Worm (Caenorhabditis elegans) whole organism, L3 larva: ENCODE data around the gene T03G6.1.

Source experiments
- ceh-28 ChIP-seq: fragments of 150-350 bp; optimal IDR thresholded peaks from 2 replicates; lab custom pipeline; 2014; ENCODE audit warnings: missing biosample characterization, missing genetic modification reagents, missing genetic modification characterization
- ceh-82 ChIP-seq: fragments of 150-350 bp; optimal IDR thresholded peaks from 2 replicates; lab custom pipeline; 2014; ENCODE audit warnings: missing biosample characterization, missing genetic modification characterization
- elt-1 ChIP-seq: fragments of 150-350 bp; optimal IDR thresholded peaks from 2 replicates; lab custom pipeline; 2014; ENCODE audit warnings: missing biosample characterization, missing genetic modification characterization
- elt-3 ChIP-seq, 3 experiments: fragments of 150-350 bp in 1 of 3; sonication (generic microtip) in 2 of 3; optimal IDR thresholded peaks; 2 replicates in 2 of 3; 4 replicates in 1 of 3; lab custom pipeline; 2014 to 2017; ENCODE audit warnings: missing biosample characterization in 3 of 3, missing genetic modification characterization in 3 of 3
- fos-1 ChIP-seq: fragments of 150-350 bp; optimal IDR thresholded peaks from 2 replicates; lab custom pipeline; 2014; ENCODE audit warnings: missing biosample characterization, missing genetic modification characterization
- jun-1 ChIP-seq: fragments of 150-350 bp; optimal IDR thresholded peaks from 2 replicates; lab custom pipeline; 2014; ENCODE audit warnings: missing biosample characterization, missing genetic modification reagents, missing genetic modification characterization
- lin-39 ChIP-seq: fragments of 150-350 bp; optimal IDR thresholded peaks from 2 replicates; lab custom pipeline; 2018; ENCODE audit warnings: missing biosample characterization, missing genetic modification reagents, missing genetic modification characterization
- mml-1 ChIP-seq: fragments of 150-350 bp; sonication (generic microtip); optimal IDR thresholded peaks from 3 replicates; lab custom pipeline; 2014; ENCODE audit warnings: missing biosample characterization, missing genetic modification characterization
- nhr-28 ChIP-seq: fragments of 150-350 bp; optimal IDR thresholded peaks from 2 replicates; lab custom pipeline; 2014; ENCODE audit warnings: missing biosample characterization, missing genetic modification characterization
- pha-4 ChIP-seq: fragments of 150-350 bp; optimal IDR thresholded peaks from 2 replicates; lab custom pipeline; 2014; ENCODE audit warnings: missing biosample characterization, missing genetic modification reagents, missing genetic modification characterization
- snpc-4 ChIP-seq: fragments of 150-350 bp; optimal IDR thresholded peaks from 2 replicates; lab custom pipeline; 2014; ENCODE audit warnings: missing biosample characterization, missing genetic modification characterization

DNA sequence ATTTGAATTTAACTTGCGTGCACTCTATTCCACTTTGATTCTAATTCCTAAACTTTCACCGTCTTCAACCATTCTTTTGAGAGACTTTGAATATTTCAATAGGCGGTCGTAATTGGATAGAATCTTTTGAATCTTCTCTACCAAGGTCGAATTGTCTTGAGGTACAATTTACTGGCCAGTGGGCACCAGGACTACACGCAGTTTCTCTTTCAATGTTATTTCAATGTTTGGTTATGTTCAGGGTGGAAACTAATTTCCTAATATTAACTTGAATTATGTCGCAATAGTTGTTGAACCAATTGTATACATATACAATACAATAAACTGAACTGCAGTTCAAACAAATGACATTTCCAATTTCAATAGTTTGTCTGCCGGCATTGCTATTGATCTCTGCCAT, 20.0 kb upstream of the T03G6.1 start:
- TF ChIP-seq ceh-82 (tag; lab: Kevin White, UChicago) (no peak), ceh-28 (tag; lab: Kevin White, UChicago) (no peak), snpc-4 (no peak), fos-1 (no peak), elt-1 (tag; lab: Kevin White, UChicago) (no peak), pha-4 (tag; lab: Kevin White, UChicago) (no peak), nhr-28 (tag; lab: Kevin White, UChicago) (no peak), jun-1 (tag; lab: Kevin White, UChicago) (no peak), elt-3 (tag; optimal IDR thresholded peaks at IDR 0.05; lab: Kevin White, UChicago) (no peak), mml-1 (no peak), lin-39 (no peak)
